Worm (Caenorhabditis elegans): ENCODE measurements around the gene spcs-3.

spcs-3 gene

DNA sequence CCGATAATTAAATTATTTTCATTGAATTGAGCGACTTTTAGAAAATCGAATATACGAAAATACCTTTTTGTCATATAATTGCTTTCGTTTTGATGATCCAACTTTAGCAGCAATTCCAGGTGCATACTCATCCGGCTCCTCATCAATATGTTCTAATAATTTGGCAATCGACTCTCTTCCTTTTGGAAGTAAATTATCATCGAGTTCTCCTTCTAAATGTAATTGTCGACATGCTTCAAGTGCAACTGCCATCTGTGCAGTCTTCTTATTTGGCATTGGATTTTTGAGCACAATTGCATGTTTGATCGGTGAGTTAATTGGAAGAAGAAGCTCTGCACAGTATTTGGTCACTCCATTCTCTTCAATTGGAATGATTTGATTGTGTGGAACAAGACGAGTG is 32.4 kb downstream of the spcs-3 start:
- TF ChIP-seq hmg-4 (GFP tag; optimal IDR thresholded peaks at IDR 0.05) = no peak
- TF ChIP-seq sea-1 (GFP tag; conservative IDR thresholded peaks at IDR 0.05) = no peak
- TF ChIP-seq hnd-1 (tag; optimal IDR thresholded peaks at IDR 0.05) = no peak
- TF ChIP-seq scrt-1 (GFP tag; IDR thresholded peaks at IDR 0.05) = no peak
- TF ChIP-seq ceh-36 (tag; optimal IDR thresholded peaks at IDR 0.05) = no peak
- no peak for TF ChIP-seq hmbx-1 (tag; optimal IDR thresholded peaks at IDR 0.05)
- no peak for TF ChIP-seq ama-1 (optimal IDR thresholded peaks at IDR 0.05)
- no peak for TF ChIP-seq ets-7 (tag; optimal IDR thresholded peaks at IDR 0.05)
- no peak for TF ChIP-seq aly-1 (tag; optimal IDR thresholded peaks at IDR 0.05)
- no peak for TF ChIP-seq pes-1 (GFP tag; IDR thresholded peaks at IDR 0.05)
- no peak for TF ChIP-seq tra-4 (tag; optimal IDR thresholded peaks at IDR 0.05)
- TF ChIP-seq flt-1 (GFP tag; IDR thresholded peaks at IDR 0.05) = no peak
- TF ChIP-seq B0310.2 (tag; optimal IDR thresholded peaks at IDR 0.05) = no peak
- no peak for TF ChIP-seq tbx-37 (GFP tag; conservative IDR thresholded peaks at IDR 0.05)

ce11 chrIII:8080165-8080738 is 35.4 kb downstream of the spcs-3 start, which contains the start of the genes dcr-1 and apc-2:
dcr-1 (minus strand) TSS chrIII:8080281.
apc-2 (plus strand) TSS chrIII:8080629.
- TF ChIP-seq pes-1 (GFP tag; IDR thresholded peaks at IDR 0.05) = no peak
- TF ChIP-seq tbx-11 (GFP tag; IDR thresholded peaks at IDR 0.05) = no peak
- no peak for TF ChIP-seq flt-1 (GFP tag; IDR thresholded peaks at IDR 0.05)
- no peak for TF ChIP-seq hmbx-1 (tag; optimal IDR thresholded peaks at IDR 0.05)
- no peak for TF ChIP-seq tra-4 (tag; optimal IDR thresholded peaks at IDR 0.05)
- TF ChIP-seq scrt-1 (GFP tag; IDR thresholded peaks at IDR 0.05) = no peak
- TF ChIP-seq tbx-37 (GFP tag; conservative IDR thresholded peaks at IDR 0.05) = no peak
- no peak for TF ChIP-seq F13C5.2 (tag; optimal IDR thresholded peaks at IDR 0.05)
- no peak for TF ChIP-seq ama-1 (optimal IDR thresholded peaks at IDR 0.05)
- TF ChIP-seq hnd-1 (tag; optimal IDR thresholded peaks at IDR 0.05) = no peak
- TF ChIP-seq ceh-36 (tag; optimal IDR thresholded peaks at IDR 0.05) = no peak
- no peak for TF ChIP-seq sea-1 (GFP tag; conservative IDR thresholded peaks at IDR 0.05)
- no peak for TF ChIP-seq ceh-13 (GFP tag; optimal IDR thresholded peaks at IDR 0.05)
- TF ChIP-seq hmg-4 (GFP tag; optimal IDR thresholded peaks at IDR 0.05) = no peak
- TF ChIP-seq aly-1 (tag; optimal IDR thresholded peaks at IDR 0.05) = no peak
- no peak for TF ChIP-seq ets-7 (tag; optimal IDR thresholded peaks at IDR 0.05)
- TF ChIP-seq B0310.2 (tag; optimal IDR thresholded peaks at IDR 0.05) = no peak

DNA sequence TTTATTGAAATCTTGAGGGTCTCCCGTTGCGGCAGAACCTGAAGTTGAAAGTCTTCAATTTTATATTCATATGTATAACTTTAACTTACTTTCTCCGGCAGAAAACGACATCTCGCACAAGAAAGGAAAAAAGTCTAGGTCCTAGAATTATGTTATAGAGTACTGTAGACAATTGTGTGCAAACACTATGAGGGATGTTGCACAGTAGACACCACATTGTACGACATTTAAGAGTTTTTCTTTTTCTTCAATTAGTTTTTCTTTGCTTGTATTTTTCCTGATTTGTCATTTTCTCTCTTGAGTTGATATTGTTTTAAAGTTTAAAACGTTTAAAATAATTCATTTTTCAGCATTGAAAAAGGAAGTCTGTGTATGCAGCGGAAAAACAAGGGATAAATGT is 40.5 kb downstream of the spcs-3 start, which contains the start of the genes K06H7.7 and grp-1:
Gene K06H7.7 (minus strand): TSS at position 121 of the 400 bp plus-strand sequence.
Gene grp-1 (plus strand): TSS at position 351 of the 400 bp plus-strand sequence.
- TF ChIP-seq hmg-4 (GFP tag; optimal IDR thresholded peaks at IDR 0.05) = no peak
- no peak for TF ChIP-seq tbx-37 (GFP tag; conservative IDR thresholded peaks at IDR 0.05)
- no peak for TF ChIP-seq tra-4 (tag; optimal IDR thresholded peaks at IDR 0.05)
- no peak for TF ChIP-seq F13C5.2 (tag; optimal IDR thresholded peaks at IDR 0.05)
- no peak for TF ChIP-seq tbx-11 (GFP tag; IDR thresholded peaks at IDR 0.05)
- TF ChIP-seq hmbx-1 (tag; optimal IDR thresholded peaks at IDR 0.05) = no peak
- no peak for TF ChIP-seq ceh-13 (GFP tag; optimal IDR thresholded peaks at IDR 0.05)
- no peak for TF ChIP-seq scrt-1 (GFP tag; IDR thresholded peaks at IDR 0.05)
- TF ChIP-seq ceh-36 (tag; optimal IDR thresholded peaks at IDR 0.05) = no peak
- no peak for TF ChIP-seq pes-1 (GFP tag; IDR thresholded peaks at IDR 0.05)
- TF ChIP-seq B0310.2 (tag; optimal IDR thresholded peaks at IDR 0.05) = no peak
- no peak for TF ChIP-seq ama-1 (optimal IDR thresholded peaks at IDR 0.05)
- no peak for TF ChIP-seq hnd-1 (tag; optimal IDR thresholded peaks at IDR 0.05)
- TF ChIP-seq sea-1 (GFP tag; conservative IDR thresholded peaks at IDR 0.05) = no peak
- TF ChIP-seq aly-1 (tag; optimal IDR thresholded peaks at IDR 0.05) = no peak
- TF ChIP-seq flt-1 (GFP tag; IDR thresholded peaks at IDR 0.05) = no peak
- TF ChIP-seq ets-7 (tag; optimal IDR thresholded peaks at IDR 0.05) = no peak

ce11 chrIII:8088235-8088634 is 43.4 kb downstream of the spcs-3 start, which contains the start of gene vms-1:
vms-1 (plus strand) TSS chrIII:8088535.
- TF ChIP-seq ceh-36 (tag; optimal IDR thresholded peaks at IDR 0.05) (no peak), tra-4 (tag; optimal IDR thresholded peaks at IDR 0.05) (no peak), flt-1 (GFP tag; IDR thresholded peaks at IDR 0.05) (no peak), scrt-1 (GFP tag; IDR thresholded peaks at IDR 0.05) (no peak)

DNA sequence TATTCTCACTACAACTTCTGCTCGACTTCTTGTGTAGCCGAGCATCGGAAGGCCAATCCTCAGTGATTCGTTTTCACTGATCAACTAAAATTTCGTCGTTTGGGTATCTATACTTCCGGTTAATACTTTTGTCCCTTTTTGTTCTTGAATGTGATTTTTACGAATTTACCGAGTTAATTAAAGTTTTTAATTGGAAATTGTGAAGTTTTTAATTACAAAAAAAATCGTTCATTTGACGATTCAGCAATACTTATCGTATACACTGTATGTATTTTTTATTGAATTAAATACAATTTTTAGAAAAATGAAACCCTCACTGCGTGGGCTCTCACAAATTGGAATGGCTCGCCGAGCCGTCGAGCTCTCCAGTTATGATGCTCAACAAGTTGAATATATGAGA is 46.6 kb downstream of the spcs-3 start, which contains the start of gene idi-1:
Gene idi-1 (plus strand): TSS at position 301 of the 400 bp plus-strand sequence.
- no peak for TF ChIP-seq sea-1 (GFP tag; conservative IDR thresholded peaks at IDR 0.05)
- TF ChIP-seq hnd-1 (tag; optimal IDR thresholded peaks at IDR 0.05) = no peak
- no peak for TF ChIP-seq ceh-13 (GFP tag; optimal IDR thresholded peaks at IDR 0.05)
- no peak for TF ChIP-seq ama-1 (optimal IDR thresholded peaks at IDR 0.05)
- TF ChIP-seq F13C5.2 (tag; optimal IDR thresholded peaks at IDR 0.05) = no peak
- no peak for TF ChIP-seq scrt-1 (GFP tag; IDR thresholded peaks at IDR 0.05)
- TF ChIP-seq tbx-11 (GFP tag; IDR thresholded peaks at IDR 0.05) = no peak
- no peak for TF ChIP-seq ets-7 (tag; optimal IDR thresholded peaks at IDR 0.05)
- no peak for TF ChIP-seq tra-4 (tag; optimal IDR thresholded peaks at IDR 0.05)
- no peak for TF ChIP-seq hmbx-1 (tag; optimal IDR thresholded peaks at IDR 0.05)
- no peak for TF ChIP-seq tbx-37 (GFP tag; conservative IDR thresholded peaks at IDR 0.05)
- TF ChIP-seq ceh-36 (tag; optimal IDR thresholded peaks at IDR 0.05) = no peak
- TF ChIP-seq hmg-4 (GFP tag; optimal IDR thresholded peaks at IDR 0.05) = no peak
- no peak for TF ChIP-seq pes-1 (GFP tag; IDR thresholded peaks at IDR 0.05)
- no peak for TF ChIP-seq flt-1 (GFP tag; IDR thresholded peaks at IDR 0.05)
- TF ChIP-seq B0310.2 (tag; optimal IDR thresholded peaks at IDR 0.05) = no peak

ce11 chrIII:8093079-8093623 is 48.3 kb downstream of the spcs-3 start, which contains the start of gene K06H7.2:
K06H7.2 (plus strand) TSS chrIII:8093573.
- TF ChIP-seq ceh-13 (GFP tag; optimal IDR thresholded peaks at IDR 0.05) (no peak), B0310.2 (tag; optimal IDR thresholded peaks at IDR 0.05) (no peak), tbx-37 (GFP tag; conservative IDR thresholded peaks at IDR 0.05) (no peak), ama-1 (optimal IDR thresholded peaks at IDR 0.05) (no peak), sea-1 (GFP tag; conservative IDR thresholded peaks at IDR 0.05) (no peak), flt-1 (GFP tag; IDR thresholded peaks at IDR 0.05) (no peak)

Data from whole organism, early embryonic.